Worm (Caenorhabditis elegans) whole organism, mixed stage, embryonic: Measurements from ENCODE around the gene Y55F3BR.1.
A peak's percentile ranks its signal among the peaks of the same experiment; 100 is the strongest.

Source experiments
- ces-1 ChIP-seq: fragments of 150-350 bp; optimal IDR thresholded peaks from 2 replicates; lab custom pipeline; 2014; ENCODE audit warnings: missing biosample characterization, missing genetic modification reagents, missing genetic modification characterization
- ham-2 ChIP-seq: fragments of 200-800 bp; sonication (Bioruptor generic); optimal IDR thresholded peaks from 2 replicates; lab custom pipeline; 2018; ENCODE audit warnings: mild to moderate bottlenecking, missing genetic modification characterization, missing compliant biosample characterization
- tbx-8 ChIP-seq: fragments of 200-800 bp; sonication (Bioruptor generic); optimal IDR thresholded peaks from 2 replicates; lab custom pipeline; 2018; ENCODE audit warnings: mild to moderate bottlenecking, missing genetic modification characterization, moderate library complexity, missing compliant biosample characterization
- unc-62 ChIP-seq: fragments of 150-350 bp; optimal IDR thresholded peaks from 2 replicates; lab custom pipeline; 2014; ENCODE audit warnings: missing biosample characterization, missing genetic modification reagents, missing genetic modification characterization

DNA sequence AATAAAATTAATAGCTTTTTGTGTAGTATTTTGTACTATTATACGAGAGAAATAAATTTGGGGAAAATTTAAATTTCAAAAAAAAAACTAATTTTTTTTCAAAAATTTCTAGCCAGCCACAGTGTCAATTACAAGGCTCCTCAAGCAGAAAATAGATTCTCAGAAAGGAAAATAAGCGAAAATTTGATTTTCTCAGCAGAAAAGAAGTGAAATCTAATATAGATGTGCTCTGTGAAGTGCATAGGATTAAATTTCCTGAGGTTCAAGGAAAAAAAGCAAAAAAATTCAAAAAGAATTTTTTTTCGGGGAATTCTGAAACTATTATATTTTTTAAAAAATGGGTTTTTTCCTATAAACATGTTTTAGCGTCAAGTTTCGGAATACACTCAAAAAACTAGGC lies 52.9 kb downstream of the Y55F3BR.1 start:
- no peak for TF ChIP-seq tbx-8 (GFP tag; lab: Kevin White, UChicago)
- TF ChIP-seq ces-1 (GFP tag; lab: Kevin White, UChicago) = peak; percentile 77
- no peak for TF ChIP-seq ham-2
- TF ChIP-seq unc-62 (GFP tag; lab: Kevin White, UChicago) = no peak
